Fruit fly (Drosophila melanogaster) whole organism, prepupa: ENCODE measurements around the gene CG15020.
A peak's percentile ranks its signal among the peaks of the same experiment; 100 is the strongest.

Source experiments
- CG10669 ChIP-seq: fragments of 200-800 bp; sonication (Bioruptor generic); optimal IDR thresholded peaks from 3 replicates; lab custom pipeline; 2018; ENCODE audit warnings: missing biosample characterization, mild to moderate bottlenecking, missing genetic modification characterization, moderate library complexity
- CG11294 ChIP-seq: fragments of 200-800 bp; sonication (Bioruptor generic); IDR thresholded peaks from 2 replicates; pipeline ENCODE4 v1.3.6; 2022; ENCODE audit warnings: missing biosample characterization, missing genetic modification characterization
- CG11762 ChIP-seq: fragments of 200-800 bp; sonication (Bioruptor generic); optimal IDR thresholded peaks from 3 replicates; lab custom pipeline; 2016; ENCODE audit warnings: missing biosample characterization, missing genetic modification characterization; ENCODE audit not compliant: insufficient read depth
- CG11902 ChIP-seq: fragments of 200-800 bp; sonication (Bioruptor generic); optimal IDR thresholded peaks from 3 replicates; lab custom pipeline; 2016; ENCODE audit warnings: missing biosample characterization, missing genetic modification characterization
- CG15336 ChIP-seq: fragments of 200-800 bp; sonication (Bioruptor generic); IDR thresholded peaks from 2 replicates; pipeline ENCODE4 v1.3.6; 2022; ENCODE audit warnings: missing biosample characterization, missing genetic modification characterization
- CG1621 ChIP-seq: fragments of 200-800 bp; sonication (Bioruptor generic); optimal IDR thresholded peaks from 3 replicates; lab custom pipeline; 2018; ENCODE audit warnings: missing biosample characterization, mild to moderate bottlenecking, missing genetic modification characterization
- CG16779 ChIP-seq: fragments of 200-800 bp; sonication (Bioruptor generic); optimal IDR thresholded peaks from 3 replicates; lab custom pipeline; 2017; ENCODE audit warnings: missing biosample characterization, mild to moderate bottlenecking, missing genetic modification characterization
- CG3032 ChIP-seq: fragments of 200-800 bp; optimal IDR thresholded peaks from 2 replicates; lab custom pipeline; 2019; ENCODE audit warnings: missing biosample characterization, mild to moderate bottlenecking, missing genetic modification characterization, moderate library complexity
- CG32006 ChIP-seq: fragments of 200-800 bp; sonication (Bioruptor generic); optimal IDR thresholded peaks from 3 replicates; lab custom pipeline; 2017; ENCODE audit warnings: missing biosample characterization, mild to moderate bottlenecking, missing genetic modification characterization
- CG34406 ChIP-seq: fragments of 200-800 bp; sonication (Bioruptor generic); optimal IDR thresholded peaks from 3 replicates; lab custom pipeline; 2016; ENCODE audit warnings: missing biosample characterization, missing genetic modification characterization
- CG3919 ChIP-seq: fragments of 200-800 bp; sonication (Bioruptor generic); optimal IDR thresholded peaks from 3 replicates; lab custom pipeline; 2016; ENCODE audit warnings: missing biosample characterization, missing genetic modification characterization
- CG4318 ChIP-seq: fragments of 200-800 bp; sonication (Bioruptor generic); optimal IDR thresholded peaks from 3 replicates; lab custom pipeline; 2017; ENCODE audit warnings: missing biosample characterization, mild to moderate bottlenecking, missing genetic modification characterization
- CG6163 ChIP-seq: fragments of 200-800 bp; sonication (Bioruptor generic); IDR thresholded peaks from 3 replicates; pipeline ENCODE4 v1.3.6; 2022; ENCODE audit warnings: missing biosample characterization, missing genetic modification characterization
- CG6276 ChIP-seq: fragments of 200-800 bp; sonication (Bioruptor generic); optimal IDR thresholded peaks from 2 replicates; lab custom pipeline; 2017; ENCODE audit warnings: missing biosample characterization, mild to moderate bottlenecking, missing genetic modification characterization
- CG6792 ChIP-seq: fragments of 200-800 bp; sonication (Bioruptor generic); optimal IDR thresholded peaks from 3 replicates; lab custom pipeline; 2016; ENCODE audit warnings: missing biosample characterization, missing genetic modification characterization
- CG6808 ChIP-seq: fragments of 200-800 bp; sonication (Bioruptor generic); optimal IDR thresholded peaks from 3 replicates; lab custom pipeline; 2017; ENCODE audit warnings: missing biosample characterization, missing genetic modification characterization, mild to moderate bottlenecking, moderate library complexity, missing genetic modification reagents
- CG6854 ChIP-seq: fragments of 200-800 bp; sonication (Bioruptor generic); optimal IDR thresholded peaks from 2 replicates; lab custom pipeline; 2017; ENCODE audit warnings: missing biosample characterization, mild to moderate bottlenecking, missing genetic modification characterization
- CG8119 ChIP-seq: fragments of 200-800 bp; sonication (Bioruptor generic); IDR thresholded peaks from 3 replicates; pipeline ENCODE4 v1.3.6; 2022; ENCODE audit warnings: missing biosample characterization, missing genetic modification characterization
- CG8632 ChIP-seq: fragments of 200-800 bp; sonication (Bioruptor generic); optimal IDR thresholded peaks from 3 replicates; lab custom pipeline; 2016; ENCODE audit warnings: missing biosample characterization, missing genetic modification characterization
- Eip78C ChIP-seq: fragments of 200-800 bp; sonication (Bioruptor generic); peaks from one replicate; lab custom pipeline; 2016; ENCODE audit warnings: missing biosample characterization, missing genetic modification characterization
- Eip93F ChIP-seq: fragments of 200-800 bp; sonication (Bioruptor generic); optimal IDR thresholded peaks from 2 replicates; lab custom pipeline; 2016; ENCODE audit warnings: missing biosample characterization, mild to moderate bottlenecking, missing genetic modification characterization
- Ets21C ChIP-seq: fragments of 200-800 bp; sonication (Bioruptor generic); optimal IDR thresholded peaks from 3 replicates; lab custom pipeline; 2016; ENCODE audit warnings: missing biosample characterization, missing genetic modification characterization
- Ets96B ChIP-seq: fragments of 200-800 bp; optimal IDR thresholded peaks from 2 replicates; lab custom pipeline; 2019; ENCODE audit warnings: missing biosample characterization, mild to moderate bottlenecking, missing genetic modification characterization, moderate library complexity
- Gug ChIP-seq: fragments of 200-800 bp; sonication (Bioruptor generic); IDR thresholded peaks from 2 replicates; pipeline ENCODE4 v1.3.6; 2022; ENCODE audit warnings: missing biosample characterization, missing genetic modification characterization
- Hr38 ChIP-seq: sonication (Bioruptor generic); optimal IDR thresholded peaks from 2 replicates; lab custom pipeline; 2016; ENCODE audit warnings: missing biosample characterization, missing genetic modification characterization
- Hr39 ChIP-seq: fragments of 200-800 bp; sonication (Bioruptor generic); optimal IDR thresholded peaks from 2 replicates; lab custom pipeline; 2016; ENCODE audit warnings: missing biosample characterization, missing genetic modification characterization
- Hr4 ChIP-seq: fragments of 200-800 bp; sonication (Bioruptor generic); optimal IDR thresholded peaks from 3 replicates; lab custom pipeline; 2016; ENCODE audit warnings: missing biosample characterization, missing genetic modification characterization
- Lpt ChIP-seq: fragments of 200-800 bp; sonication (Bioruptor generic); optimal IDR thresholded peaks from 3 replicates; lab custom pipeline; 2016; ENCODE audit warnings: missing biosample characterization, missing genetic modification characterization
- Met ChIP-seq: fragments of 200-800 bp; sonication (Bioruptor generic); optimal IDR thresholded peaks from 3 replicates; lab custom pipeline; 2016; ENCODE audit warnings: missing biosample characterization, missing genetic modification characterization
- OdsH ChIP-seq: fragments of 200-800 bp; sonication (Bioruptor generic); optimal IDR thresholded peaks from 3 replicates; lab custom pipeline; 2016; ENCODE audit warnings: missing biosample characterization, missing genetic modification characterization
- Smox ChIP-seq: fragments of 200-800 bp; sonication (Bioruptor generic); optimal IDR thresholded peaks from 3 replicates; lab custom pipeline; 2016; ENCODE audit warnings: missing biosample characterization, missing genetic modification characterization
- Sox102F ChIP-seq: fragments of 200-800 bp; sonication (Bioruptor generic); optimal IDR thresholded peaks from 2 replicates; lab custom pipeline; 2016; ENCODE audit warnings: missing biosample characterization, mild to moderate bottlenecking, missing genetic modification characterization
- achi ChIP-seq: fragments of 200-800 bp; sonication (Bioruptor generic); optimal IDR thresholded peaks from 3 replicates; lab custom pipeline; 2016; ENCODE audit warnings: missing biosample characterization, missing genetic modification characterization
- cyc ChIP-seq: fragments of 200-800 bp; sonication (Bioruptor generic); optimal IDR thresholded peaks from 3 replicates; lab custom pipeline; 2016; ENCODE audit warnings: missing biosample characterization, missing genetic modification characterization
- dsx ChIP-seq: fragments of 200-800 bp; optimal IDR thresholded peaks from 3 replicates; lab custom pipeline; 2019; ENCODE audit warnings: missing biosample characterization, mild to moderate bottlenecking, missing genetic modification characterization, moderate library complexity; ENCODE audit not compliant: poor library complexity, severe bottlenecking
- eg ChIP-seq: fragments of 200-800 bp; sonication (Bioruptor generic); IDR thresholded peaks from 3 replicates; pipeline ENCODE4 v1.3.6; 2022; ENCODE audit warnings: missing biosample characterization, missing genetic modification characterization
- esn ChIP-seq: fragments of 200-800 bp; sonication (Bioruptor generic); optimal IDR thresholded peaks from 2 replicates; lab custom pipeline; 2016; ENCODE audit warnings: missing biosample characterization, mild to moderate bottlenecking, missing genetic modification characterization, moderate library complexity
- fd59A ChIP-seq: fragments of 200-800 bp; sonication (Bioruptor generic); optimal IDR thresholded peaks from 2 replicates; lab custom pipeline; 2017; ENCODE audit warnings: missing biosample characterization, mild to moderate bottlenecking, missing genetic modification characterization, missing genetic modification reagents
- fd85E ChIP-seq: fragments of 200-800 bp; sonication (Bioruptor generic); optimal IDR thresholded peaks from 3 replicates; lab custom pipeline; 2016; ENCODE audit warnings: missing biosample characterization, missing genetic modification characterization
- fkh ChIP-seq: fragments of 200-800 bp; sonication (Bioruptor generic); optimal IDR thresholded peaks from 3 replicates; lab custom pipeline; 2017; ENCODE audit warnings: missing biosample characterization, mild to moderate bottlenecking, missing genetic modification characterization, moderate library complexity
- net ChIP-seq: fragments of 200-800 bp; sonication (Bioruptor generic); optimal IDR thresholded peaks from 3 replicates; lab custom pipeline; 2016; ENCODE audit warnings: missing biosample characterization, missing genetic modification characterization
- salr ChIP-seq, 2 experiments: fragments of 200-800 bp; sonication (Bioruptor generic); optimal IDR thresholded peaks; 3 replicates each; lab custom pipeline; 2016 to 2018; ENCODE audit warnings: missing biosample characterization in 2 of 2, missing genetic modification characterization in 2 of 2, mild to moderate bottlenecking in 1 of 2
- spab ChIP-seq: fragments of 200-800 bp; sonication (Bioruptor generic); optimal IDR thresholded peaks from 2 replicates; lab custom pipeline; 2017; ENCODE audit warnings: missing biosample characterization, mild to moderate bottlenecking, missing genetic modification characterization, missing genetic modification reagents
- svp ChIP-seq: fragments of 200-800 bp; sonication (Bioruptor generic); peaks from one replicate; lab custom pipeline; 2016; ENCODE audit warnings: missing biosample characterization, missing genetic modification characterization
- vri ChIP-seq: fragments of 200-800 bp; sonication (Bioruptor generic); optimal IDR thresholded peaks from 3 replicates; lab custom pipeline; 2016; ENCODE audit warnings: missing biosample characterization, mild to moderate bottlenecking, missing genetic modification characterization

CG15020 gene

dm6 chr3L:4383104-4383503 is 38.4 kb upstream of the CG15020 start (continued):
- TF ChIP-seq CG11294 (GFP tag; lab: Robert Waterston, UW): no peak
- peak; percentile 70 for TF ChIP-seq svp (GFP tag; lab: Kevin White, UChicago)
- peak; percentile 96 for TF ChIP-seq Ets96B
- TF ChIP-seq CG11762 (GFP tag; lab: Kevin White, UChicago): peak; percentile 61
- TF ChIP-seq CG8119 (GFP tag; lab: Robert Waterston, UW): peak; percentile 48; the same call in 2 of the 3 replicates
- TF ChIP-seq Lpt (GFP tag; lab: Kevin White, UChicago): no peak
- no peak for TF ChIP-seq CG4318
- peak; percentile 54 for TF ChIP-seq esn (GFP tag; lab: Kevin White, UChicago)
- peak; percentile 72 for TF ChIP-seq CG1621 (tag; lab: Kevin White, UChicago)
- TF ChIP-seq net (GFP tag; lab: Kevin White, UChicago): peak; percentile 10
- no peak for TF ChIP-seq Hr38 (GFP tag; lab: Kevin White, UChicago)
- peak; percentile 30; the same call in 1 of the 2 replicates for TF ChIP-seq CG15336 (GFP tag; lab: Robert Waterston, UW)
- TF ChIP-seq achi (GFP tag; lab: Kevin White, UChicago): peak; percentile 54
- TF ChIP-seq CG3919 (GFP tag; lab: Kevin White, UChicago): peak; percentile 90
- peak; percentile 91 for TF ChIP-seq Eip78C
- TF ChIP-seq CG16779 (tag; lab: Kevin White, UChicago): peak; percentile 3
- TF ChIP-seq Gug: no peak
- TF ChIP-seq fd59A (GFP tag; lab: Kevin White, UChicago): peak; percentile 71
- no peak for TF ChIP-seq Ets21C (GFP tag; lab: Kevin White, UChicago)
- peak; percentile 92 for TF ChIP-seq spab
- peak; percentile 92 for TF ChIP-seq CG10669 (GFP tag; lab: Kevin White, UChicago)
- peak; percentile 30 for TF ChIP-seq CG8632 (GFP tag; lab: Kevin White, UChicago)

dm6 chr3L:4383543-4384325 is 37.7 kb upstream of the CG15020 start:
- TF ChIP-seq Sox102F (GFP tag; lab: Kevin White, UChicago) (no peak), Smox (GFP tag; lab: Kevin White, UChicago) (peak; percentile 25), CG10669 (GFP tag; lab: Kevin White, UChicago) (no peak), CG6792 (GFP tag; lab: Kevin White, UChicago) (no peak), CG34406 (GFP tag; lab: Kevin White, UChicago) (no peak), spab (no peak), fd85E (GFP tag; lab: Kevin White, UChicago) (no peak), achi (GFP tag; lab: Kevin White, UChicago) (no peak), CG6808 (no peak), CG32006 (peak; percentile 22), Gug (no peak), cyc (GFP tag; lab: Kevin White, UChicago) (peak; percentile 19), fkh (GFP tag; lab: Kevin White, UChicago) (no peak), CG6276 (GFP tag; lab: Kevin White, UChicago) (no peak), esn (GFP tag; lab: Kevin White, UChicago) (peak; percentile 40), CG1621 (tag; lab: Kevin White, UChicago) (no peak), Hr39 (GFP tag; lab: Kevin White, UChicago) (no peak), Eip93F (no peak), Hr4 (GFP tag; lab: Kevin White, UChicago) (no peak), CG8119 (GFP tag; lab: Robert Waterston, UW) (no peak), CG16779 (tag; lab: Kevin White, UChicago) (no peak), CG11294 (GFP tag; lab: Robert Waterston, UW) (no peak), fd59A (GFP tag; lab: Kevin White, UChicago) (no peak), OdsH (GFP tag; lab: Kevin White, UChicago) (no peak), eg (GFP tag; lab: Robert Waterston, UW) (no peak; the same call in 2 of the 3 replicates), vri (GFP tag; lab: Kevin White, UChicago) (no peak), dsx (GFP tag; lab: Kevin White, UChicago) (no peak), Hr38 (GFP tag; lab: Kevin White, UChicago) (no peak), CG11902 (no peak), CG6854 (peak; percentile 14), CG8632 (GFP tag; lab: Kevin White, UChicago) (no peak), CG11762 (GFP tag; lab: Kevin White, UChicago) (no peak), Eip78C (peak; percentile 68), CG6163 (GFP tag; lab: Robert Waterston, UW) (peak; percentile 60; the same call in 2 of the 3 replicates), Met (GFP tag; lab: Kevin White, UChicago) (peak; percentile 23), salr (GFP tag; optimal IDR thresholded peaks at IDR 0.05; lab: Kevin White, UChicago) (no peak), CG3032 (tag; lab: Kevin White, UChicago) (peak; percentile 17), net (GFP tag; lab: Kevin White, UChicago) (no peak), svp (GFP tag; lab: Kevin White, UChicago) (peak; percentile 67), CG15336 (GFP tag; lab: Robert Waterston, UW) (no peak), Ets21C (GFP tag; lab: Kevin White, UChicago) (no peak)
